Worm (Caenorhabditis elegans): ENCODE data around the gene ubxn-4.

Gene ubxn-4

ce11 chrIII:8403507-8403906 lies 1.9 kb downstream of the ubxn-4 start, which contains the start of gene cutc-1:
Gene cutc-1 (minus strand): TSS chrIII:8403607.
- TF ChIP-seq nhr-11 (tag; optimal IDR thresholded peaks at IDR 0.05) (no peak), snpc-4 (tag; optimal IDR thresholded peaks at IDR 0.05) (no peak), tbx-2 (tag; optimal IDR thresholded peaks at IDR 0.05) (no peak), unc-39 (tag; optimal IDR thresholded peaks at IDR 0.05) (no peak), egl-27 (tag; optimal IDR thresholded peaks at IDR 0.05) (no peak), nhr-237 (tag; optimal IDR thresholded peaks at IDR 0.05) (no peak), pha-4 (tag; optimal IDR thresholded peaks at IDR 0.05) (no peak), fkh-2 (tag; optimal IDR thresholded peaks at IDR 0.05) (no peak), nhr-28 (tag; optimal IDR thresholded peaks at IDR 0.05) (no peak), daf-12 (tag; optimal IDR thresholded peaks at IDR 0.05) (no peak), nhr-43 (tag; optimal IDR thresholded peaks at IDR 0.05; ENCODE audit: poor library complexity, severe bottlenecking) (no peak)

ce11 chrIII:8402633-8403032 lies 2.7 kb downstream of the ubxn-4 start:
- TF ChIP-seq ZK546.5 (tag; optimal IDR thresholded peaks at IDR 0.05), result no peak
- TF ChIP-seq mdl-1 (tag; optimal IDR thresholded peaks at IDR 0.05), result no peak
- TF ChIP-seq nhr-28 (tag; optimal IDR thresholded peaks at IDR 0.05), result no peak
- no peak for TF ChIP-seq lin-39 (tag; optimal IDR thresholded peaks at IDR 0.05)
- no peak for TF ChIP-seq zag-1 (tag; optimal IDR thresholded peaks at IDR 0.05)
- no peak for TF ChIP-seq lin-15B (tag; optimal IDR thresholded peaks at IDR 0.05)
- no peak for TF ChIP-seq lsy-12 (tag; optimal IDR thresholded peaks at IDR 0.05)
- no peak for TF ChIP-seq nhr-12 (tag; optimal IDR thresholded peaks at IDR 0.05)
- no peak for TF ChIP-seq elt-3 (tag; optimal IDR thresholded peaks at IDR 0.05)
- TF ChIP-seq elt-1 (tag; optimal IDR thresholded peaks at IDR 0.05), result no peak
- TF ChIP-seq nhr-237 (tag; optimal IDR thresholded peaks at IDR 0.05), result no peak
- TF ChIP-seq snpc-4 (tag; optimal IDR thresholded peaks at IDR 0.05), result no peak
- TF ChIP-seq elt-2 (tag; optimal IDR thresholded peaks at IDR 0.05), result no peak
- no peak for TF ChIP-seq ceh-16 (tag; optimal IDR thresholded peaks at IDR 0.05)
- no peak for TF ChIP-seq nhr-77 (tag; optimal IDR thresholded peaks at IDR 0.05)
- no peak for TF ChIP-seq eor-1 (tag; optimal IDR thresholded peaks at IDR 0.05)
- TF ChIP-seq nhr-76 (tag; optimal IDR thresholded peaks at IDR 0.05), result no peak
- TF ChIP-seq ceh-82 (tag; optimal IDR thresholded peaks at IDR 0.05), result no peak
- no peak for TF ChIP-seq pqm-1 (tag; optimal IDR thresholded peaks at IDR 0.05)
- no peak for TF ChIP-seq jun-1 (tag; optimal IDR thresholded peaks at IDR 0.05)

- no peak for TF ChIP-seq unc-39 (tag; optimal IDR thresholded peaks at IDR 0.05)
- TF ChIP-seq pqm-1 (tag; optimal IDR thresholded peaks at IDR 0.05), result peak; percentile 7
- TF ChIP-seq elt-2 (tag; optimal IDR thresholded peaks at IDR 0.05), result peak; percentile 40
- peak; percentile 18 for TF ChIP-seq pha-4 (tag; optimal IDR thresholded peaks at IDR 0.05)
Observed at ce11 chrIII:8401887-8402286, 3.5 kb downstream of the ubxn-4 start, which contains the start of gene lap-1. Gene lap-1 (minus strand): TSS chrIII:8401928.

- TF ChIP-seq elt-1 (tag; optimal IDR thresholded peaks at IDR 0.05) (no peak), lsy-12 (tag; optimal IDR thresholded peaks at IDR 0.05) (no peak), egl-5 (tag; optimal IDR thresholded peaks at IDR 0.05) (no peak), skn-1 (tag; optimal IDR thresholded peaks at IDR 0.05) (peak; percentile 13), fkh-2 (tag; optimal IDR thresholded peaks at IDR 0.05) (no peak), nhr-11 (tag; optimal IDR thresholded peaks at IDR 0.05) (no peak), nfya-1 (tag; optimal IDR thresholded peaks at IDR 0.05; ENCODE audit: insufficient read depth) (peak; percentile 5), pha-4 (tag; optimal IDR thresholded peaks at IDR 0.05) (peak; percentile 53), mml-1 (tag; optimal IDR thresholded peaks at IDR 0.05) (no peak), jun-1 (tag; optimal IDR thresholded peaks at IDR 0.05) (peak; percentile 60), pqm-1 (tag; optimal IDR thresholded peaks at IDR 0.05) (peak; percentile 94), elt-2 (tag; optimal IDR thresholded peaks at IDR 0.05) (peak; percentile 95)
Observed at ce11 chrIII:8400478-8400877, 4.9 kb downstream of the ubxn-4 start.

ce11 chrIII:8398411-8398810 lies 7.0 kb downstream of the ubxn-4 start, which contains the start of gene ZK353.2:
Gene ZK353.2 (plus strand): TSS chrIII:8398711.
- TF ChIP-seq elt-2 (tag; optimal IDR thresholded peaks at IDR 0.05), result no peak
- no peak for TF ChIP-seq jun-1 (tag; optimal IDR thresholded peaks at IDR 0.05)
- no peak for TF ChIP-seq unc-62 (GFP tag; optimal IDR thresholded peaks at IDR 0.05)
- TF ChIP-seq sea-2 (GFP tag; optimal IDR thresholded peaks at IDR 0.05), result no peak
- no peak for TF ChIP-seq pqm-1 (tag; optimal IDR thresholded peaks at IDR 0.05)
- no peak for TF ChIP-seq egl-27 (tag; optimal IDR thresholded peaks at IDR 0.05)

Data from whole organism, L3 larva.